Worm (Caenorhabditis elegans): Measurements from ENCODE around the gene F49E12.7.

Gene F49E12.7

ce11 chrII:8345613-8346012 is 50.3 kb downstream of the F49E12.7 start:
- TF ChIP-seq hnd-1 (tag; optimal IDR thresholded peaks at IDR 0.05) (no peak), ama-1 (optimal IDR thresholded peaks at IDR 0.05) (no peak), sea-1 (GFP tag; conservative IDR thresholded peaks at IDR 0.05) (no peak), tra-4 (tag; optimal IDR thresholded peaks at IDR 0.05) (no peak), hmbx-1 (tag; optimal IDR thresholded peaks at IDR 0.05) (no peak), hmg-4 (GFP tag; optimal IDR thresholded peaks at IDR 0.05) (no peak), pes-1 (GFP tag; IDR thresholded peaks at IDR 0.05) (no peak), tbx-37 (GFP tag; conservative IDR thresholded peaks at IDR 0.05) (no peak), flt-1 (GFP tag; IDR thresholded peaks at IDR 0.05) (no peak), tbx-11 (GFP tag; IDR thresholded peaks at IDR 0.05) (no peak), ceh-13 (GFP tag; optimal IDR thresholded peaks at IDR 0.05) (no peak), scrt-1 (GFP tag; IDR thresholded peaks at IDR 0.05) (no peak), aly-1 (tag; optimal IDR thresholded peaks at IDR 0.05) (no peak), ets-7 (tag; optimal IDR thresholded peaks at IDR 0.05) (no peak), F13C5.2 (tag; optimal IDR thresholded peaks at IDR 0.05) (no peak), B0310.2 (tag; optimal IDR thresholded peaks at IDR 0.05) (no peak), ceh-36 (tag; optimal IDR thresholded peaks at IDR 0.05) (no peak)

All from whole organism, early embryonic.